Fruit fly (Drosophila melanogaster) whole organism, prepupa: ENCODE results near the gene asf1.
A peak's percentile ranks its signal among the peaks of the same experiment; 100 is the strongest.

Experiments used
- Blimp-1 ChIP-seq: fragments of 200-800 bp; sonication (Bioruptor generic); optimal IDR thresholded peaks from 3 replicates; lab custom pipeline; 2017; ENCODE audit warnings: missing biosample characterization, missing genetic modification characterization, mild to moderate bottlenecking, moderate library complexity, missing genetic modification reagents
- CG10631 ChIP-seq: fragments of 200-800 bp; sonication (Bioruptor generic); optimal IDR thresholded peaks from 2 replicates; lab custom pipeline; 2016; ENCODE audit warnings: missing biosample characterization, missing genetic modification characterization
- CG10669 ChIP-seq: fragments of 200-800 bp; sonication (Bioruptor generic); optimal IDR thresholded peaks from 3 replicates; lab custom pipeline; 2018; ENCODE audit warnings: missing biosample characterization, mild to moderate bottlenecking, missing genetic modification characterization, moderate library complexity
- CG11294 ChIP-seq: fragments of 200-800 bp; sonication (Bioruptor generic); IDR thresholded peaks from 2 replicates; pipeline ENCODE4 v1.3.6; 2022; ENCODE audit warnings: missing biosample characterization, missing genetic modification characterization
- CG11762 ChIP-seq: fragments of 200-800 bp; sonication (Bioruptor generic); optimal IDR thresholded peaks from 3 replicates; lab custom pipeline; 2016; ENCODE audit warnings: missing biosample characterization, missing genetic modification characterization; ENCODE audit not compliant: insufficient read depth
- CG11902 ChIP-seq: fragments of 200-800 bp; sonication (Bioruptor generic); optimal IDR thresholded peaks from 3 replicates; lab custom pipeline; 2016; ENCODE audit warnings: missing biosample characterization, missing genetic modification characterization
- CG31627 ChIP-seq: fragments of 200-800 bp; sonication (Bioruptor generic); optimal IDR thresholded peaks from 3 replicates; lab custom pipeline; 2016; ENCODE audit warnings: missing biosample characterization, missing genetic modification characterization
- CG4318 ChIP-seq: fragments of 200-800 bp; sonication (Bioruptor generic); optimal IDR thresholded peaks from 3 replicates; lab custom pipeline; 2017; ENCODE audit warnings: missing biosample characterization, mild to moderate bottlenecking, missing genetic modification characterization
- CG6163 ChIP-seq: fragments of 200-800 bp; sonication (Bioruptor generic); IDR thresholded peaks from 3 replicates; pipeline ENCODE4 v1.3.6; 2022; ENCODE audit warnings: missing biosample characterization, missing genetic modification characterization
- CG6792 ChIP-seq: fragments of 200-800 bp; sonication (Bioruptor generic); optimal IDR thresholded peaks from 3 replicates; lab custom pipeline; 2016; ENCODE audit warnings: missing biosample characterization, missing genetic modification characterization
- CG6808 ChIP-seq: fragments of 200-800 bp; sonication (Bioruptor generic); optimal IDR thresholded peaks from 3 replicates; lab custom pipeline; 2017; ENCODE audit warnings: missing biosample characterization, missing genetic modification characterization, mild to moderate bottlenecking, moderate library complexity, missing genetic modification reagents
- CG6854 ChIP-seq: fragments of 200-800 bp; sonication (Bioruptor generic); optimal IDR thresholded peaks from 2 replicates; lab custom pipeline; 2017; ENCODE audit warnings: missing biosample characterization, mild to moderate bottlenecking, missing genetic modification characterization
- CG7368 ChIP-seq: fragments of 200-800 bp; sonication (Bioruptor generic); optimal IDR thresholded peaks from 3 replicates; lab custom pipeline; 2016; ENCODE audit warnings: missing biosample characterization, missing genetic modification characterization
- CG8119 ChIP-seq: fragments of 200-800 bp; sonication (Bioruptor generic); IDR thresholded peaks from 3 replicates; pipeline ENCODE4 v1.3.6; 2022; ENCODE audit warnings: missing biosample characterization, missing genetic modification characterization
- CG8319 ChIP-seq: fragments of 200-800 bp; sonication (Bioruptor generic); optimal IDR thresholded peaks from 3 replicates; lab custom pipeline; 2016; ENCODE audit warnings: missing biosample characterization, missing genetic modification characterization
- CG8632 ChIP-seq: fragments of 200-800 bp; sonication (Bioruptor generic); optimal IDR thresholded peaks from 3 replicates; lab custom pipeline; 2016; ENCODE audit warnings: missing biosample characterization, missing genetic modification characterization
- CG9139 ChIP-seq: fragments of 200-800 bp; sonication (Bioruptor generic); optimal IDR thresholded peaks from 3 replicates; lab custom pipeline; 2017; ENCODE audit warnings: missing biosample characterization, mild to moderate bottlenecking, missing genetic modification characterization
- Eip75B ChIP-seq: fragments of 200-800 bp; sonication (Bioruptor generic); optimal IDR thresholded peaks from 3 replicates; lab custom pipeline; 2016; ENCODE audit warnings: missing biosample characterization, missing genetic modification characterization
- Eip78C ChIP-seq: fragments of 200-800 bp; sonication (Bioruptor generic); peaks from one replicate; lab custom pipeline; 2016; ENCODE audit warnings: missing biosample characterization, missing genetic modification characterization
- Ets21C ChIP-seq: fragments of 200-800 bp; sonication (Bioruptor generic); optimal IDR thresholded peaks from 3 replicates; lab custom pipeline; 2016; ENCODE audit warnings: missing biosample characterization, missing genetic modification characterization
- Ets96B ChIP-seq: fragments of 200-800 bp; optimal IDR thresholded peaks from 2 replicates; lab custom pipeline; 2019; ENCODE audit warnings: missing biosample characterization, mild to moderate bottlenecking, missing genetic modification characterization, moderate library complexity
- Hr38 ChIP-seq: sonication (Bioruptor generic); optimal IDR thresholded peaks from 2 replicates; lab custom pipeline; 2016; ENCODE audit warnings: missing biosample characterization, missing genetic modification characterization
- Hr39 ChIP-seq: fragments of 200-800 bp; sonication (Bioruptor generic); optimal IDR thresholded peaks from 2 replicates; lab custom pipeline; 2016; ENCODE audit warnings: missing biosample characterization, missing genetic modification characterization
- Hr4 ChIP-seq: fragments of 200-800 bp; sonication (Bioruptor generic); optimal IDR thresholded peaks from 3 replicates; lab custom pipeline; 2016; ENCODE audit warnings: missing biosample characterization, missing genetic modification characterization
- Lpt ChIP-seq: fragments of 200-800 bp; sonication (Bioruptor generic); optimal IDR thresholded peaks from 3 replicates; lab custom pipeline; 2016; ENCODE audit warnings: missing biosample characterization, missing genetic modification characterization
- Met ChIP-seq: fragments of 200-800 bp; sonication (Bioruptor generic); optimal IDR thresholded peaks from 3 replicates; lab custom pipeline; 2016; ENCODE audit warnings: missing biosample characterization, missing genetic modification characterization
- OdsH ChIP-seq: fragments of 200-800 bp; sonication (Bioruptor generic); optimal IDR thresholded peaks from 3 replicates; lab custom pipeline; 2016; ENCODE audit warnings: missing biosample characterization, missing genetic modification characterization
- Smox ChIP-seq: fragments of 200-800 bp; sonication (Bioruptor generic); optimal IDR thresholded peaks from 3 replicates; lab custom pipeline; 2016; ENCODE audit warnings: missing biosample characterization, missing genetic modification characterization
- Sox102F ChIP-seq: fragments of 200-800 bp; sonication (Bioruptor generic); optimal IDR thresholded peaks from 2 replicates; lab custom pipeline; 2016; ENCODE audit warnings: missing biosample characterization, mild to moderate bottlenecking, missing genetic modification characterization
- Sox14 ChIP-seq: fragments of 200-800 bp; sonication (Bioruptor generic); optimal IDR thresholded peaks from 3 replicates; lab custom pipeline; 2016; ENCODE audit warnings: missing biosample characterization, missing genetic modification characterization
- Sox15 ChIP-seq: fragments of 200-800 bp; sonication (Bioruptor generic); optimal IDR thresholded peaks from 3 replicates; lab custom pipeline; 2016; ENCODE audit warnings: missing biosample characterization, missing genetic modification characterization
- achi ChIP-seq: fragments of 200-800 bp; sonication (Bioruptor generic); optimal IDR thresholded peaks from 3 replicates; lab custom pipeline; 2016; ENCODE audit warnings: missing biosample characterization, missing genetic modification characterization
- acj6 ChIP-seq: fragments of 200-800 bp; sonication (Bioruptor generic); optimal IDR thresholded peaks from 3 replicates; lab custom pipeline; 2016; ENCODE audit warnings: missing biosample characterization, missing genetic modification characterization
- cyc ChIP-seq: fragments of 200-800 bp; sonication (Bioruptor generic); optimal IDR thresholded peaks from 3 replicates; lab custom pipeline; 2016; ENCODE audit warnings: missing biosample characterization, missing genetic modification characterization
- dac ChIP-seq: fragments of 200-800 bp; sonication (Bioruptor generic); optimal IDR thresholded peaks from 2 replicates; lab custom pipeline; 2017; ENCODE audit warnings: missing biosample characterization, mild to moderate bottlenecking, missing genetic modification characterization
- dsx ChIP-seq: fragments of 200-800 bp; optimal IDR thresholded peaks from 3 replicates; lab custom pipeline; 2019; ENCODE audit warnings: missing biosample characterization, mild to moderate bottlenecking, missing genetic modification characterization, moderate library complexity; ENCODE audit not compliant: poor library complexity, severe bottlenecking
- esn ChIP-seq: fragments of 200-800 bp; sonication (Bioruptor generic); optimal IDR thresholded peaks from 2 replicates; lab custom pipeline; 2016; ENCODE audit warnings: missing biosample characterization, mild to moderate bottlenecking, missing genetic modification characterization, moderate library complexity
- fd59A ChIP-seq: fragments of 200-800 bp; sonication (Bioruptor generic); optimal IDR thresholded peaks from 2 replicates; lab custom pipeline; 2017; ENCODE audit warnings: missing biosample characterization, mild to moderate bottlenecking, missing genetic modification characterization, missing genetic modification reagents
- fd85E ChIP-seq: fragments of 200-800 bp; sonication (Bioruptor generic); optimal IDR thresholded peaks from 3 replicates; lab custom pipeline; 2016; ENCODE audit warnings: missing biosample characterization, missing genetic modification characterization
- fkh ChIP-seq: fragments of 200-800 bp; sonication (Bioruptor generic); optimal IDR thresholded peaks from 3 replicates; lab custom pipeline; 2017; ENCODE audit warnings: missing biosample characterization, mild to moderate bottlenecking, missing genetic modification characterization, moderate library complexity
- lz ChIP-seq: fragments of 200-800 bp; sonication (Bioruptor generic); optimal IDR thresholded peaks from 3 replicates; lab custom pipeline; 2016; ENCODE audit warnings: missing biosample characterization, missing genetic modification characterization
- pdm3 ChIP-seq: fragments of 200-800 bp; sonication (Bioruptor generic); optimal IDR thresholded peaks from 3 replicates; lab custom pipeline; 2016; ENCODE audit warnings: missing biosample characterization, missing genetic modification characterization
- salr ChIP-seq, 2 experiments: fragments of 200-800 bp; sonication (Bioruptor generic); optimal IDR thresholded peaks; 3 replicates each; lab custom pipeline; 2016 to 2018; ENCODE audit warnings: missing biosample characterization in 2 of 2, missing genetic modification characterization in 2 of 2, mild to moderate bottlenecking in 1 of 2
- spab ChIP-seq: fragments of 200-800 bp; sonication (Bioruptor generic); optimal IDR thresholded peaks from 2 replicates; lab custom pipeline; 2017; ENCODE audit warnings: missing biosample characterization, mild to moderate bottlenecking, missing genetic modification characterization, missing genetic modification reagents
- svp ChIP-seq: fragments of 200-800 bp; sonication (Bioruptor generic); peaks from one replicate; lab custom pipeline; 2016; ENCODE audit warnings: missing biosample characterization, missing genetic modification characterization
- topi ChIP-seq: fragments of 200-800 bp; sonication (Bioruptor generic); optimal IDR thresholded peaks from 3 replicates; lab custom pipeline; 2016; ENCODE audit warnings: missing biosample characterization, missing genetic modification characterization
- vri ChIP-seq: fragments of 200-800 bp; sonication (Bioruptor generic); optimal IDR thresholded peaks from 3 replicates; lab custom pipeline; 2016; ENCODE audit warnings: missing biosample characterization, mild to moderate bottlenecking, missing genetic modification characterization

asf1 gene

DNA sequence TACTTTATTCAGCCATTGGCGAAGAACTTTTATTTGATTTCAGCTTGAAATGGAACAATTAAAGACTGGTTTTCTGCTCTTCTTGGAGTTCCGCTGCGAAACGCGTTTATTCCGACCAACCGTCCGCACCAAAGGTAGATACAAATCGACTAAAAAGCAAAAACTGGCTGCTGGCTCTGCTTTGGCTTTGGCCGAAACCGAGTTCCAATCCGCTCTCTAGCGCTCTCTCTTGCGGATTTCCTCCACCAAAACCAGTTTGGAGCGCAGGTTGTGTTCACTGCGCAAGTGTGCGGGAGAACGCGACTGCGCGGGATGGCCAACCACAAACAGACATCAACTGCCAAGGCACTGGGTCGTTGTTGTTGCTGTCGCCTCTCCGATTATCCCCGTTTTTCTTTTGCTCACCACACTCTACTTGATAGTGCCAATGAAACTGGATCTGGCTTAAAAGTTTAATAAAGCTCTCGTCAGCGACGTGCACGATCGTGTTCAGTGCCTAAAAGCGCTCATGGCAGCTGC is 16.8 kb downstream of the asf1 start, which contains the start of gene wnd (continued):
- no peak for TF ChIP-seq pdm3 (GFP tag; lab: Kevin White, UChicago)
- TF ChIP-seq fd85E = no peak
- TF ChIP-seq CG8319 (GFP tag; lab: Kevin White, UChicago) = no peak
- no peak for TF ChIP-seq CG4318 (GFP tag; lab: Kevin White, UChicago)
- no peak for TF ChIP-seq Hr39 (GFP tag; lab: Kevin White, UChicago)
- peak; percentile 66 for TF ChIP-seq Eip78C
- no peak for TF ChIP-seq CG6792 (GFP tag; lab: Kevin White, UChicago)
- TF ChIP-seq Hr38 (GFP tag; lab: Kevin White, UChicago) = no peak
- TF ChIP-seq lz (GFP tag; lab: Kevin White, UChicago) = no peak
- peak; percentile 55 for TF ChIP-seq fkh (GFP tag; lab: Kevin White, UChicago)
- no peak for TF ChIP-seq achi (GFP tag; lab: Kevin White, UChicago)
- TF ChIP-seq Lpt (GFP tag; lab: Kevin White, UChicago) = peak; percentile 29
- TF ChIP-seq vri = no peak
- TF ChIP-seq CG6163 (GFP tag; lab: Robert Waterston, UW) = no peak; the same call in 2 of the 3 replicates
- no peak for TF ChIP-seq esn (GFP tag; lab: Kevin White, UChicago)
- TF ChIP-seq Smox (GFP tag; lab: Kevin White, UChicago) = no peak
- TF ChIP-seq CG11762 (GFP tag; lab: Kevin White, UChicago) = no peak
- no peak for TF ChIP-seq svp (GFP tag; lab: Kevin White, UChicago)
- TF ChIP-seq Ets21C (GFP tag; lab: Kevin White, UChicago) = no peak
- no peak for TF ChIP-seq CG31627 (GFP tag; lab: Kevin White, UChicago)
- peak; percentile 32; the same call in 1 of the 3 replicates for TF ChIP-seq CG8119 (GFP tag; lab: Robert Waterston, UW)
- TF ChIP-seq Met = no peak
- TF ChIP-seq dac (GFP tag; lab: Kevin White, UChicago) = no peak
- no peak for TF ChIP-seq topi (GFP tag; lab: Kevin White, UChicago)
- no peak for TF ChIP-seq acj6
- TF ChIP-seq Sox14 (GFP tag; lab: Kevin White, UChicago) = no peak

DNA sequence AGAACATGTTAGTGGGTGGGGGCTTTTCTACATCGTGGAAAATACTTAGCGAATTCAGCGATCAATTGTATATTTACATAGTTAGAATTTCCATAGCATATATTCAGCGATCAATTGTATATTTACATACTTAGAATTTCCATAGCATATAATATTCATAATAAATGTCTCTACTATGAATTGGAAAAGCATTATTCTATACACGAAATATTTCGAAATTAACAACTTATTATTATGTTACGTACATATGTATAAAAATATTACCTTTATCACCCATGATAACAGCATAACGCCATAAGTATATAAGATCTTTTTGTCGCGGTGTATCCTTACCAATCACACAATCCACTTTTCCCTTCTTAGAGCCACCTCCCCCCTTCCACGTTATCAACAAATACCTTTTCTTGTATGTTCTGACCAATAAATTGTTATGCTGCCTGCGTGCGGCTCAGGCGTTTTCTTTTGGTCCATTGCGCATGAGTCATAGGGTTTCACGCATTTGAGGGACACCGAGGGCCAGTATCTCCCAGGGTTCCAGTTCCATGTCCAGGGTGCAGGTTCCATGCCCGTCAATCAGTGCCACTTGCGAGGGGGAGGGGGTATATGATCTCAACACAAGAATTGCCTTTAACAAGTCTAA is 18.2 kb downstream of the asf1 start:
- TF ChIP-seq Smox (GFP tag; lab: Kevin White, UChicago) (peak; percentile 22), CG4318 (GFP tag; lab: Kevin White, UChicago) (no peak), CG6808 (GFP tag; lab: Kevin White, UChicago) (peak; percentile 17), esn (GFP tag; lab: Kevin White, UChicago) (peak; percentile 52), spab (GFP tag; lab: Kevin White, UChicago) (no peak), CG10631 (peak; percentile 33), Eip78C (peak; percentile 84), cyc (GFP tag; lab: Kevin White, UChicago) (peak; percentile 8), CG6854 (no peak), CG11762 (GFP tag; lab: Kevin White, UChicago) (no peak), Hr38 (GFP tag; lab: Kevin White, UChicago) (no peak), CG10669 (no peak), topi (GFP tag; lab: Kevin White, UChicago) (no peak), CG11902 (GFP tag; lab: Kevin White, UChicago) (no peak), Eip75B (GFP tag; lab: Kevin White, UChicago) (peak; percentile 8), Sox102F (GFP tag; lab: Kevin White, UChicago) (peak; percentile 27), vri (no peak), CG11294 (GFP tag; lab: Robert Waterston, UW) (no peak), CG9139 (GFP tag; lab: Kevin White, UChicago) (no peak), lz (GFP tag; lab: Kevin White, UChicago) (peak; percentile 3), CG7368 (GFP tag; lab: Kevin White, UChicago) (no peak), Ets96B (peak; percentile 2), fd59A (GFP tag; lab: Kevin White, UChicago) (no peak), Sox15 (GFP tag; lab: Kevin White, UChicago) (no peak), pdm3 (GFP tag; lab: Kevin White, UChicago) (peak; percentile 16), svp (GFP tag; lab: Kevin White, UChicago) (no peak), salr (GFP tag; optimal IDR thresholded peaks at IDR 0.05; lab: Kevin White, UChicago) (no peak), CG6792 (GFP tag; lab: Kevin White, UChicago) (no peak), CG8632 (GFP tag; lab: Kevin White, UChicago) (no peak), Sox14 (GFP tag; lab: Kevin White, UChicago) (peak; percentile 8), dsx (GFP tag; lab: Kevin White, UChicago) (peak; percentile 2), CG8119 (GFP tag; lab: Robert Waterston, UW) (no peak), acj6 (peak; percentile 10), Hr4 (no peak), Blimp-1 (GFP tag; lab: Kevin White, UChicago) (no peak), OdsH (GFP tag; lab: Kevin White, UChicago) (peak; percentile 13)
